Fruit fly (Drosophila melanogaster): ENCODE data around the gene CG15764.

dm6 chrX:5891666-5892444 is 23.0 kb downstream of the CG15764 start:
- no peak for TF ChIP-seq Snoo (tag; optimal IDR thresholded peaks at IDR 0.05)
- TF ChIP-seq CG32121 (GFP tag; IDR thresholded peaks at IDR 0.05) = peak; percentile 18; the same call in 1 of the 2 replicates
- peak; percentile 39; the same call in 1 of the 3 replicates for TF ChIP-seq fd96Ca (GFP tag; IDR thresholded peaks at IDR 0.05)
- TF ChIP-seq CG14655 (GFP tag; optimal IDR thresholded peaks at IDR 0.05) = peak; percentile 82
- peak; percentile 77 for TF ChIP-seq CG8301 (tag; optimal IDR thresholded peaks at IDR 0.05)
- no peak for TF ChIP-seq CG10348 (GFP tag; IDR thresholded peaks at IDR 0.05)
- peak; percentile 57 for TF ChIP-seq CG17806 (tag; optimal IDR thresholded peaks at IDR 0.05)
- TF ChIP-seq Ets98B (GFP tag; IDR thresholded peaks at IDR 0.05) = peak; percentile 51; the same call in 1 of the 2 replicates
- peak; percentile 46 for TF ChIP-seq CG9948 (tag; optimal IDR thresholded peaks at IDR 0.05)
- no peak for TF ChIP-seq Pif1B (GFP tag; optimal IDR thresholded peaks at IDR 0.05)
